Worm (Caenorhabditis elegans): ENCODE data around the gene Y37D8A.29.
"Not testable (repeated sequence)": the region's sequence is repeated elsewhere in the genome, so short reads cannot be mapped to it uniquely, and the experiment has no call there.

- not testable (repeated sequence) for TF ChIP-seq rbr-2 (tag; optimal IDR thresholded peaks at IDR 0.05); ztf-11 (tag; optimal IDR thresholded peaks at IDR 0.05); arid-1 (GFP tag; conservative IDR thresholded peaks at IDR 0.05); nhr-76 (tag; optimal IDR thresholded peaks at IDR 0.05); unc-130 (GFP tag; optimal IDR thresholded peaks at IDR 0.05); R02D3.7 (tag; optimal IDR thresholded peaks at IDR 0.05); ama-1 (optimal IDR thresholded peaks at IDR 0.05); snpc-1.2 (GFP tag; IDR thresholded peaks at IDR 0.05); fos-1 (tag; optimal IDR thresholded peaks at IDR 0.05); F44E2.7 (GFP tag; IDR thresholded peaks at IDR 0.05)
Observed at ce11 chrIII:12848173-12848572, 43.3 kb downstream of the Y37D8A.29 start.
